ENCODE assay signal across 2 worm cellular contexts in genomic region chrIII:1421436-1421835, ce11.
TF ChIP-seq lines count a peak whose summit lies in the region.

No protein-coding gene starts in this region.

TF ChIP-seq in whole organism, L4 larva, 104 proteins besides CTCF, POLR2A, EP300 and RAD21:
- TF ChIP-seq arid-1 (GFP tag; conservative IDR thresholded peaks at IDR 0.05; lab: Robert Waterston, UW) (no peak), nhr-111 (GFP tag; optimal IDR thresholded peaks at IDR 0.05; lab: Kevin White, UChicago) (no peak), set-16 (GFP tag; IDR thresholded peaks at IDR 0.05; lab: Robert Waterston, UW) (peak; percentile 76)

TF ChIP-seq in whole organism, young adult, 124 proteins besides CTCF, POLR2A, EP300 and RAD21:
- TF ChIP-seq zfh-2 (GFP tag; conservative IDR thresholded peaks at IDR 0.05; lab: Robert Waterston, UW) (peak; percentile 60; the same call in 1 of the 2 replicates), repo-1 (tag; optimal IDR thresholded peaks at IDR 0.05; lab: Kevin White, UChicago) (no peak)
